Worm (Caenorhabditis elegans) whole organism, young adult: ENCODE data around the gene C07H6.9.

Experiments used
- B0019.2 ChIP-seq: fragments of 200-800 bp; sonication (Bioruptor generic); conservative IDR thresholded peaks from 2 replicates; pipeline ENCODE4 v1.3.6; 2022; ENCODE audit warnings: missing genetic modification reagents, missing genetic modification characterization, missing compliant biosample characterization
- B0336.3 ChIP-seq: fragments of 200-800 bp; sonication (Bioruptor generic); IDR thresholded peaks from 2 replicates; pipeline ENCODE4 v1.3.6; 2022; ENCODE audit warnings: missing genetic modification characterization, missing compliant biosample characterization
- C06A6.2 ChIP-seq: fragments of 200-800 bp; sonication (Bioruptor generic); conservative IDR thresholded peaks from 2 replicates; pipeline ENCODE4 v1.3.6; 2022; ENCODE audit warnings: missing genetic modification characterization, missing compliant biosample characterization
- F22D6.2 ChIP-seq: sonication (generic microtip); optimal IDR thresholded peaks from 2 replicates; lab custom pipeline; 2016; ENCODE audit warnings: mild to moderate bottlenecking, missing genetic modification characterization, missing compliant biosample characterization
- F49E8.2 ChIP-seq: sonication (generic microtip); optimal IDR thresholded peaks from 3 replicates; lab custom pipeline; 2017; ENCODE audit warnings: missing genetic modification characterization, mild to moderate bottlenecking, missing compliant biosample characterization, antibody characterized with exemption, moderate library complexity; ENCODE audit not compliant: insufficient read depth
- F57C9.4 ChIP-seq: sonication (generic microtip); optimal IDR thresholded peaks from 2 replicates; lab custom pipeline; 2017; ENCODE audit warnings: mild to moderate bottlenecking, missing genetic modification characterization, missing compliant biosample characterization
- K12H6.12 ChIP-seq: fragments of 200-800 bp; sonication (Bioruptor generic); optimal IDR thresholded peaks from 2 replicates; lab custom pipeline; 2018; ENCODE audit warnings: mild to moderate bottlenecking, missing genetic modification characterization, missing compliant biosample characterization
- T26A5.8 ChIP-seq: sonication (generic microtip); optimal IDR thresholded peaks from 2 replicates; lab custom pipeline; 2016; ENCODE audit warnings: missing genetic modification characterization, missing compliant biosample characterization
- Y53F4B.3 ChIP-seq: fragments of 200-800 bp; sonication (Bioruptor generic); IDR thresholded peaks from 2 replicates; pipeline ENCODE4 v1.3.6; 2022; ENCODE audit warnings: missing genetic modification reagents, missing genetic modification characterization, missing compliant biosample characterization
- Y56A3A.18 ChIP-seq: fragments of 200-800 bp; sonication (Bioruptor generic); IDR thresholded peaks from 2 replicates; pipeline ENCODE4 v1.3.6; 2022; ENCODE audit warnings: missing genetic modification reagents, missing genetic modification characterization, missing compliant biosample characterization
- Y79H2A.3 ChIP-seq: fragments of 200-800 bp; sonication (Bioruptor generic); conservative IDR thresholded peaks from 2 replicates; pipeline ENCODE4 v1.3.6; 2022; ENCODE audit warnings: missing genetic modification reagents, missing genetic modification characterization, missing compliant biosample characterization
- Y95B8A.8 ChIP-seq: fragments of 200-800 bp; sonication (Bioruptor generic); IDR thresholded peaks from 2 replicates; pipeline ENCODE4 v1.3.6; 2022; ENCODE audit warnings: missing genetic modification reagents, missing genetic modification characterization, missing compliant biosample characterization
- akir-1 ChIP-seq: fragments of 200-800 bp; sonication (Bioruptor generic); optimal IDR thresholded peaks from 2 replicates; lab custom pipeline; 2018; ENCODE audit warnings: mild to moderate bottlenecking, missing genetic modification characterization, moderate library complexity, missing compliant biosample characterization
- bed-1 ChIP-seq: fragments of 200-800 bp; sonication (Bioruptor generic); IDR thresholded peaks from 2 replicates; pipeline ENCODE4 v1.3.6; 2022; ENCODE audit warnings: missing genetic modification reagents, missing genetic modification characterization, missing compliant biosample characterization
- bed-2 ChIP-seq: fragments of 200-800 bp; sonication (Bioruptor generic); IDR thresholded peaks from 2 replicates; pipeline ENCODE4 v1.3.6; 2022; ENCODE audit warnings: missing genetic modification reagents, missing genetic modification characterization, missing compliant biosample characterization
- ccch-3 ChIP-seq: fragments of 200-800 bp; sonication (Bioruptor generic); optimal IDR thresholded peaks from 2 replicates; lab custom pipeline; 2018; ENCODE audit warnings: mild to moderate bottlenecking, missing genetic modification characterization, missing compliant biosample characterization
- cebp-1 ChIP-seq, 2 experiments: fragments of 200-800 bp in 1 of 2; sonication (Bioruptor generic) in 1 of 2; sonication (generic microtip) in 1 of 2; IDR thresholded peaks in 1 of 2; optimal IDR thresholded peaks in 1 of 2; 2 replicates each; pipeline versions ENCODE4 v1.3.6 to Lab custom; 2017 to 2022; ENCODE audit warnings: missing compliant biosample characterization in 2 of 2, missing genetic modification characterization in 2 of 2, mild to moderate bottlenecking in 1 of 2, missing genetic modification reagents in 1 of 2, moderate library complexity in 1 of 2
- ceh-40 ChIP-seq: fragments of 200-800 bp; sonication (Bioruptor generic); IDR thresholded peaks from 2 replicates; pipeline ENCODE4 v1.3.6; 2022; ENCODE audit warnings: missing genetic modification characterization, missing compliant biosample characterization
- ceh-79 ChIP-seq: sonication (generic microtip); optimal IDR thresholded peaks from 2 replicates; lab custom pipeline; 2017; ENCODE audit warnings: mild to moderate bottlenecking, missing genetic modification characterization, missing compliant biosample characterization
- ceh-91 ChIP-seq: fragments of 200-800 bp; sonication (Bioruptor generic); IDR thresholded peaks from 2 replicates; pipeline ENCODE4 v1.3.6; 2022; ENCODE audit warnings: missing genetic modification reagents, missing genetic modification characterization, missing compliant biosample characterization
- chd-7 ChIP-seq: sonication (generic microtip); optimal IDR thresholded peaks from 2 replicates; lab custom pipeline; 2016; ENCODE audit warnings: mild to moderate bottlenecking, missing genetic modification characterization, moderate library complexity, missing compliant biosample characterization
- die-1 ChIP-seq: sonication (generic microtip); optimal IDR thresholded peaks from 2 replicates; lab custom pipeline; 2016; ENCODE audit warnings: missing genotype, mild to moderate bottlenecking, missing genetic modification characterization, missing compliant biosample characterization
- dox-1 ChIP-seq: fragments of 200-800 bp; sonication (Bioruptor generic); IDR thresholded peaks from 2 replicates; pipeline ENCODE4 v1.3.6; 2022; ENCODE audit warnings: missing genetic modification reagents, missing genetic modification characterization, missing compliant biosample characterization
- dpl-1 ChIP-seq: fragments of 150-350 bp; optimal IDR thresholded peaks from 2 replicates; lab custom pipeline; 2014; ENCODE audit warnings: missing biosample characterization, missing genetic modification reagents, missing genetic modification characterization
- efl-1 ChIP-seq: fragments of 150-350 bp; optimal IDR thresholded peaks from 2 replicates; lab custom pipeline; 2014; ENCODE audit warnings: missing biosample characterization, missing genetic modification reagents, missing genetic modification characterization
- gei-17 ChIP-seq: fragments of 200-800 bp; sonication (Bioruptor generic); optimal IDR thresholded peaks from 2 replicates; lab custom pipeline; 2018; ENCODE audit warnings: mild to moderate bottlenecking, missing genetic modification characterization, missing compliant biosample characterization
- hlh-12 ChIP-seq: sonication (generic microtip); optimal IDR thresholded peaks from 2 replicates; lab custom pipeline; 2016; ENCODE audit warnings: missing genetic modification characterization, missing compliant biosample characterization
- hlh-26 ChIP-seq: fragments of 200-800 bp; sonication (Bioruptor generic); conservative IDR thresholded peaks from 2 replicates; pipeline ENCODE4 v1.3.6; 2022; ENCODE audit warnings: missing genetic modification reagents, missing genetic modification characterization, missing compliant biosample characterization
- hmg-20 ChIP-seq: fragments of 200-800 bp; sonication (Bioruptor generic); IDR thresholded peaks from 2 replicates; pipeline ENCODE4 v1.3.6; 2022; ENCODE audit warnings: missing genetic modification reagents, missing genetic modification characterization, missing compliant biosample characterization
- hsf-1 ChIP-seq: fragments of 200-800 bp; sonication (Bioruptor generic); IDR thresholded peaks from 2 replicates; pipeline ENCODE4 v1.3.6; 2022; ENCODE audit warnings: missing genetic modification reagents, missing genetic modification characterization, missing compliant biosample characterization
- let-607 ChIP-seq, 2 experiments: fragments of 200-800 bp in 1 of 2; sonication (Bioruptor generic) in 1 of 2; sonication (generic microtip) in 1 of 2; optimal IDR thresholded peaks; 2 replicates each; lab custom pipeline; 2016 to 2018; ENCODE audit warnings: mild to moderate bottlenecking in 2 of 2, missing compliant biosample characterization in 2 of 2, missing genetic modification characterization in 2 of 2, moderate library complexity in 2 of 2, missing genotype in 1 of 2
- lin-26 ChIP-seq: fragments of 200-800 bp; sonication (Bioruptor generic); IDR thresholded peaks from 2 replicates; pipeline ENCODE4 v1.3.6; 2022; ENCODE audit warnings: missing genetic modification reagents, missing genetic modification characterization, missing compliant biosample characterization
- lin-35 ChIP-seq, 3 experiments: fragments of 150-350 bp in 2 of 3; sonication (generic microtip) in 1 of 3; optimal IDR thresholded peaks; 2 replicates each; lab custom pipeline; 2014 to 2018; ENCODE audit warnings: missing biosample characterization in 3 of 3, missing genetic modification characterization in 3 of 3, missing genetic modification reagents in 3 of 3
- lin-40 ChIP-seq: sonication (generic microtip); optimal IDR thresholded peaks from 2 replicates; lab custom pipeline; 2016; ENCODE audit warnings: missing genetic modification characterization, mild to moderate bottlenecking, missing compliant biosample characterization, missing genotype, missing genetic modification reagents
- lin-54 ChIP-seq: fragments of 200-800 bp; sonication (Bioruptor generic); optimal IDR thresholded peaks from 2 replicates; lab custom pipeline; 2018; ENCODE audit warnings: mild to moderate bottlenecking, missing genetic modification characterization, missing compliant biosample characterization
- madf-6 ChIP-seq: fragments of 200-800 bp; sonication (Bioruptor generic); IDR thresholded peaks from 2 replicates; pipeline ENCODE4 v1.3.6; 2022; ENCODE audit warnings: missing genetic modification reagents, missing genetic modification characterization, missing compliant biosample characterization
- nfya-1 ChIP-seq: sonication (generic microtip); optimal IDR thresholded peaks from 2 replicates; lab custom pipeline; 2017; ENCODE audit warnings: antibody characterized with exemption, missing compliant biosample characterization, missing genetic modification characterization, borderline replicate concordance; ENCODE audit not compliant: insufficient read depth
- nhr-120 ChIP-seq: fragments of 200-800 bp; sonication (Bioruptor generic); IDR thresholded peaks from 2 replicates; pipeline ENCODE4 v1.3.6; 2022; ENCODE audit warnings: missing genetic modification characterization, missing compliant biosample characterization
- nhr-80 ChIP-seq: sonication (generic microtip); optimal IDR thresholded peaks from 2 replicates; lab custom pipeline; 2016; ENCODE audit warnings: missing genetic modification characterization, missing compliant biosample characterization
- rcor-1 ChIP-seq: fragments of 200-800 bp; sonication (Bioruptor generic); IDR thresholded peaks from 2 replicates; pipeline ENCODE4 v1.3.6; 2022; ENCODE audit warnings: missing genetic modification reagents, missing genetic modification characterization, missing compliant biosample characterization
- rec-8 ChIP-seq, 2 experiments: sonication (generic microtip); optimal IDR thresholded peaks; 2 replicates each; lab custom pipeline; 2016; ENCODE audit warnings: mild to moderate bottlenecking in 2 of 2, missing genetic modification characterization in 2 of 2, missing genetic modification reagents in 2 of 2, missing genotype in 2 of 2, missing biosample characterization in 1 of 2, missing compliant biosample characterization in 1 of 2, moderate library complexity in 1 of 2
- snpc-1.1 ChIP-seq: sonication (generic microtip); optimal IDR thresholded peaks from 2 replicates; lab custom pipeline; 2017; ENCODE audit warnings: missing genetic modification characterization, mild to moderate bottlenecking, missing compliant biosample characterization, antibody characterized with exemption, moderate library complexity, missing genotype, missing genetic modification reagents; ENCODE audit not compliant: insufficient read depth
- somi-1 ChIP-seq: fragments of 200-800 bp; sonication (Bioruptor generic); optimal IDR thresholded peaks from 2 replicates; lab custom pipeline; 2018; ENCODE audit warnings: mild to moderate bottlenecking, missing genetic modification characterization, missing compliant biosample characterization
- tbp1 ChIP-seq: fragments of 200-800 bp; sonication (Bioruptor generic); optimal IDR thresholded peaks from 2 replicates; lab custom pipeline; 2018; ENCODE audit warnings: mild to moderate bottlenecking, missing genetic modification characterization, missing compliant biosample characterization
- tlf-1 ChIP-seq: fragments of 200-800 bp; sonication (Bioruptor generic); optimal IDR thresholded peaks from 2 replicates; lab custom pipeline; 2018; ENCODE audit warnings: mild to moderate bottlenecking, missing genetic modification characterization, missing compliant biosample characterization
- unc-62 ChIP-seq: fragments of 150-350 bp; optimal IDR thresholded peaks from 2 replicates; lab custom pipeline; 2014; ENCODE audit warnings: missing biosample characterization, missing genetic modification reagents, missing genetic modification characterization
- xnd-1 ChIP-seq: sonication (generic microtip); optimal IDR thresholded peaks from 2 replicates; lab custom pipeline; 2016; ENCODE audit warnings: missing genotype, missing genetic modification reagents, missing genetic modification characterization, missing compliant biosample characterization
- ztf-28 ChIP-seq: fragments of 200-800 bp; sonication (Bioruptor generic); IDR thresholded peaks from 2 replicates; pipeline ENCODE4 v1.3.6; 2022; ENCODE audit warnings: missing genetic modification reagents, missing genetic modification characterization, missing compliant biosample characterization

The C07H6.9 gene

ce11 chrIII:7498346-7498745 lies 925 bp downstream of the C07H6.9 start (continued):
- TF ChIP-seq B0019.2 (GFP tag; lab: Robert Waterston, UW) = no peak
- no peak for TF ChIP-seq bed-1 (GFP tag; lab: Robert Waterston, UW)
- peak; percentile 99 for TF ChIP-seq lin-54 (GFP tag; lab: Kevin White, UChicago)
- TF ChIP-seq lin-35 (GFP tag; optimal IDR thresholded peaks at IDR 0.05; lab: Kevin White, UChicago) = peak; percentile 80 to 94 (median 89)
- no peak for TF ChIP-seq T26A5.8 (tag; lab: Kevin White, UChicago)
- no peak for TF ChIP-seq cebp-1 (GFP tag; IDR thresholded peaks at IDR 0.05; lab: Robert Waterston, UW)
- peak; percentile 81 for TF ChIP-seq cebp-1 (tag; optimal IDR thresholded peaks at IDR 0.05; lab: Kevin White, UChicago)
- TF ChIP-seq snpc-1.1 (tag; lab: Kevin White, UChicago) = no peak
- peak; percentile 79 for TF ChIP-seq K12H6.12 (tag; lab: Kevin White, UChicago)
- TF ChIP-seq F22D6.2 = peak; percentile 28
- TF ChIP-seq nfya-1 (tag; lab: Kevin White, UChicago) = no peak
- no peak for TF ChIP-seq Y95B8A.8 (GFP tag; lab: Robert Waterston, UW)
- no peak for TF ChIP-seq hlh-26 (GFP tag; lab: Robert Waterston, UW)
- TF ChIP-seq somi-1 (GFP tag; lab: Kevin White, UChicago) = peak; percentile 28
- TF ChIP-seq Y56A3A.18 (GFP tag; lab: Robert Waterston, UW) = no peak
- TF ChIP-seq akir-1 (GFP tag; lab: Kevin White, UChicago) = peak; percentile 12
- peak; percentile 96 for TF ChIP-seq let-607 (tag; optimal IDR thresholded peaks at IDR 0.05; lab: Kevin White, UChicago)
- no peak for TF ChIP-seq Y79H2A.3 (GFP tag; lab: Robert Waterston, UW)
- no peak for TF ChIP-seq C06A6.2
- TF ChIP-seq rcor-1 = peak; percentile 75
- TF ChIP-seq gei-17 (GFP tag; lab: Kevin White, UChicago) = no peak
- no peak for TF ChIP-seq Y53F4B.3 (GFP tag; lab: Robert Waterston, UW)
- TF ChIP-seq unc-62 (GFP tag; lab: Kevin White, UChicago) = peak; percentile 8
- peak; percentile 87 for TF ChIP-seq efl-1
- TF ChIP-seq ceh-91 = no peak
- no peak for TF ChIP-seq ccch-3 (GFP tag; lab: Kevin White, UChicago)
- peak; percentile 27 for TF ChIP-seq F49E8.2 (tag; lab: Kevin White, UChicago)
- TF ChIP-seq ceh-79 (tag; lab: Kevin White, UChicago) = no peak
- TF ChIP-seq hmg-20 (GFP tag; lab: Robert Waterston, UW) = no peak
- peak; percentile 61; the same call in 1 of the 2 replicates for TF ChIP-seq B0336.3 (GFP tag; lab: Robert Waterston, UW)
- peak; percentile 99 for TF ChIP-seq nhr-80
- TF ChIP-seq chd-7 = peak; percentile 66
- TF ChIP-seq madf-6 (GFP tag; lab: Robert Waterston, UW) = no peak
- TF ChIP-seq hsf-1 (GFP tag; lab: Robert Waterston, UW) = no peak
- TF ChIP-seq tlf-1 = peak; percentile 41
- no peak for TF ChIP-seq xnd-1 (tag; lab: Kevin White, UChicago)
- TF ChIP-seq ceh-40 (GFP tag; lab: Robert Waterston, UW) = no peak
- no peak for TF ChIP-seq nhr-120 (GFP tag; lab: Robert Waterston, UW)
- TF ChIP-seq rec-8 (tag; optimal IDR thresholded peaks at IDR 0.05; lab: Kevin White, UChicago) = no peak
- TF ChIP-seq ztf-28 (GFP tag; lab: Robert Waterston, UW) = no peak
- peak; percentile 84 for TF ChIP-seq dox-1 (GFP tag; lab: Robert Waterston, UW)
- peak; percentile 74 for TF ChIP-seq lin-40 (tag; lab: Kevin White, UChicago)
- no peak for TF ChIP-seq lin-26 (GFP tag; lab: Robert Waterston, UW)
- TF ChIP-seq bed-2 (GFP tag; lab: Robert Waterston, UW) = no peak
- TF ChIP-seq die-1 (tag; lab: Kevin White, UChicago) = peak; percentile 30
- no peak for TF ChIP-seq hlh-12 (tag; lab: Kevin White, UChicago)
- TF ChIP-seq dpl-1 (GFP tag; lab: Kevin White, UChicago) = peak; percentile 99
- no peak for TF ChIP-seq F57C9.4 (tag; lab: Kevin White, UChicago)
- peak; percentile 56 for TF ChIP-seq tbp1 (GFP tag; lab: Kevin White, UChicago)
